Worm (Caenorhabditis elegans): ENCODE data around the gene let-767.
A peak's percentile ranks its signal among the peaks of the same experiment; 100 is the strongest.

ce11 chrIII:6360825-6361224 is 21.1 kb upstream of the let-767 start:
- TF ChIP-seq lsy-2 (tag; optimal IDR thresholded peaks at IDR 0.05) (peak in 1 of 2 experiments; percentile 35), ztf-11 (tag; optimal IDR thresholded peaks at IDR 0.05) (no peak), zag-1 (tag; optimal IDR thresholded peaks at IDR 0.05) (no peak)

Measured in whole organism, L2 larva.